Worm (Caenorhabditis elegans): ENCODE measurements around the gene Y6D1A.2.

DNA sequence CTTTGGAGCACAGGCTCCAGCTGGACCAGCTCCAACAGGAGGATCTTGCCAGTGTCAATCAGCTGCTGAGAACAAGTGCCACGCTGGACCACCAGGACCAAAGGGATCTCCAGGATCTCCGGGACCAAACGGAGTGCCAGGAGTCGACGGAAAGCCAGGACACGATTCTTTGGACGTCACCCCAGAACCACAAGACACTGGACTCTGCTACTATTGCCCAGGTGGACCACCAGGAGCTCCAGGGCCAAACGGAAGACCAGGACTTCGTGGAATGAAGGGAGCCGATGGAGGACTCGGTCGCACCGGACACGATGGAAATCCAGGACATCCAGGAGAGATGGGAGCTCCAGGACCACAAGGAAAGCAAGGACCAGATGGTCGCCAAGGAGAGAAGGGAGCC lies 49.2 kb upstream of the Y6D1A.2 start:
- TF ChIP-seq aptf-2 (GFP tag; conservative IDR thresholded peaks at IDR 0.05) = no peak
- no peak for TF ChIP-seq ekl-4 (GFP tag; IDR thresholded peaks at IDR 0.05)
- no peak for TF ChIP-seq pha-4 (tag; optimal IDR thresholded peaks at IDR 0.05)
- TF ChIP-seq bed-1 (GFP tag; IDR thresholded peaks at IDR 0.05) = 0 out of 2 replicates have a peak, but pooled peaks have one; percentile 41
- no peak for TF ChIP-seq nhr-80 (tag; optimal IDR thresholded peaks at IDR 0.05)
- no peak for TF ChIP-seq ets-4 (GFP tag; optimal IDR thresholded peaks at IDR 0.05)
- no peak for TF ChIP-seq nfya-1 (tag; optimal IDR thresholded peaks at IDR 0.05; ENCODE audit: borderline replicate concordance, insufficient read depth)
- no peak for TF ChIP-seq ceh-79 (tag; optimal IDR thresholded peaks at IDR 0.05)
- TF ChIP-seq K11D2.4 (GFP tag; IDR thresholded peaks at IDR 0.05) = no peak
